Worm (Caenorhabditis elegans): ENCODE measurements around the gene idh-2.

DNA sequence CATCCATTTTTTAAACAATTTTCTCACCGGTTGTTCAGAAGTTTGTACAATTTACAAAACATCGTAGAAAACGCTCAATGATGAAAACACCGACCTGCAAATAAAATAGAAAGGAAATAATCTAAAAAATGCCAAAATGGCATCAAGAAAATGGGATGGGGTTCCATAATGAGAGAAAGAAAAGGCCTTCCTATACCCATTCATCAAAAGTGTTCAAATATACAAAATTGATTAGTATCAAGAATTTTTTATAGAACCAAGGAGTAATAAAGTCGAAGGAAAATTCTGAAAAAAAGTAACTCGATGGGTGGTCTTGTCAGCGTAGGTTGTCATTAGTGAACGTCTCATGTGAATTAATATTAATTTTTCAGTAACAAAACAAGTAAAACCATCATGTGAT is 10.8 kb downstream of the idh-2 start, which contains the start of gene C34F6.12:
- TF ChIP-seq hlh-13 (GFP tag; optimal IDR thresholded peaks at IDR 0.05) (no peak), F13H6.1 (tag; optimal IDR thresholded peaks at IDR 0.05) (no peak), K09A11.1 (tag; optimal IDR thresholded peaks at IDR 0.05; ENCODE audit: insufficient read depth) (no peak), dmd-4 (tag; optimal IDR thresholded peaks at IDR 0.05; ENCODE audit: borderline replicate concordance) (no peak), ceh-48 (tag; optimal IDR thresholded peaks at IDR 0.05) (no peak)
